Fruit fly (Drosophila melanogaster) whole organism, pupa: ENCODE results near the gene CG31221.
A peak's percentile ranks its signal among the peaks of the same experiment; 100 is the strongest.

Experiments used
- CG10348 ChIP-seq: fragments of 200-800 bp; sonication (Bioruptor generic); IDR thresholded peaks from 2 replicates; pipeline ENCODE4 v1.3.6; 2022; ENCODE audit warnings: missing biosample characterization, missing genetic modification characterization
- CG12605 ChIP-seq: fragments of 200-800 bp; sonication (Bioruptor generic); IDR thresholded peaks from 2 replicates; pipeline ENCODE4 v1.3.6; 2022; ENCODE audit warnings: missing biosample characterization, missing genetic modification characterization
- CG13204 ChIP-seq: fragments of 200-800 bp; sonication (Bioruptor generic); optimal IDR thresholded peaks from 2 replicates; lab custom pipeline; 2018; ENCODE audit warnings: missing biosample characterization, mild to moderate bottlenecking, missing genetic modification characterization, moderate library complexity
- CG14655 ChIP-seq: fragments of 200-800 bp; sonication (Bioruptor generic); optimal IDR thresholded peaks from 3 replicates; lab custom pipeline; 2017; ENCODE audit warnings: mild to moderate bottlenecking, missing biosample characterization, missing genetic modification reagents, missing genetic modification characterization
- CG15710 ChIP-seq: fragments of 200-800 bp; sonication (Bioruptor generic); optimal IDR thresholded peaks from 2 replicates; lab custom pipeline; 2018; ENCODE audit warnings: missing biosample characterization, mild to moderate bottlenecking, missing genetic modification characterization, moderate library complexity
- CG17806 ChIP-seq: fragments of 200-800 bp; sonication (Bioruptor generic); optimal IDR thresholded peaks from 2 replicates; lab custom pipeline; 2018; ENCODE audit warnings: missing biosample characterization, mild to moderate bottlenecking, missing genetic modification characterization, moderate library complexity
- CG32121 ChIP-seq: fragments of 200-800 bp; sonication (Bioruptor generic); IDR thresholded peaks from 2 replicates; pipeline ENCODE4 v1.3.6; 2022; ENCODE audit warnings: missing biosample characterization, missing genetic modification characterization
- CG34367 ChIP-seq: fragments of 200-800 bp; sonication (Bioruptor generic); optimal IDR thresholded peaks from 2 replicates; lab custom pipeline; 2018; ENCODE audit warnings: missing biosample characterization, mild to moderate bottlenecking, missing genetic modification characterization
- CG4496 ChIP-seq: fragments of 200-800 bp; sonication (Bioruptor generic); IDR thresholded peaks from 3 replicates; pipeline ENCODE4 v1.3.6; 2022; ENCODE audit warnings: missing biosample characterization, missing genetic modification characterization
- CG8159 ChIP-seq: fragments of 200-800 bp; sonication (Bioruptor generic); optimal IDR thresholded peaks from 3 replicates; lab custom pipeline; 2018; ENCODE audit warnings: missing biosample characterization, mild to moderate bottlenecking, missing genetic modification characterization, moderate library complexity
- CG8301 ChIP-seq: fragments of 200-800 bp; sonication (Bioruptor generic); optimal IDR thresholded peaks from 2 replicates; lab custom pipeline; 2018; ENCODE audit warnings: missing biosample characterization, mild to moderate bottlenecking, missing genetic modification characterization
- CG9948 ChIP-seq: fragments of 200-800 bp; sonication (Bioruptor generic); optimal IDR thresholded peaks from 2 replicates; lab custom pipeline; 2018; ENCODE audit warnings: missing biosample characterization, mild to moderate bottlenecking, missing genetic modification characterization, moderate library complexity
- D1 ChIP-seq: fragments of 200-800 bp; sonication (Bioruptor generic); optimal IDR thresholded peaks from 2 replicates; lab custom pipeline; 2018; ENCODE audit warnings: missing biosample characterization, mild to moderate bottlenecking, missing genetic modification characterization, moderate library complexity
- EcR ChIP-seq: fragments of 200-800 bp; sonication (Bioruptor generic); optimal IDR thresholded peaks from 3 replicates; lab custom pipeline; 2019; ENCODE audit warnings: missing biosample characterization, missing genetic modification characterization, mild to moderate bottlenecking, moderate library complexity, missing genetic modification reagents
- Ets98B ChIP-seq: fragments of 200-800 bp; sonication (Bioruptor generic); IDR thresholded peaks from 2 replicates; pipeline ENCODE4 v1.3.6; 2022; ENCODE audit warnings: missing biosample characterization, missing genetic modification characterization
- Pif1A ChIP-seq: fragments of 200-800 bp; sonication (Bioruptor generic); optimal IDR thresholded peaks from 3 replicates; lab custom pipeline; 2016; ENCODE audit warnings: missing biosample characterization, missing genetic modification characterization
- Pif1B ChIP-seq: fragments of 200-800 bp; sonication (Bioruptor generic); optimal IDR thresholded peaks from 3 replicates; lab custom pipeline; 2016; ENCODE audit warnings: missing biosample characterization, missing genetic modification characterization
- Snoo ChIP-seq: fragments of 200-800 bp; sonication (Bioruptor generic); optimal IDR thresholded peaks from 3 replicates; lab custom pipeline; 2017; ENCODE audit warnings: missing biosample characterization, mild to moderate bottlenecking, missing genetic modification characterization, inconsistent platforms
- fd96Ca ChIP-seq: fragments of 200-800 bp; sonication (Bioruptor generic); IDR thresholded peaks from 3 replicates; pipeline ENCODE4 v1.3.6; 2022; ENCODE audit warnings: missing biosample characterization, missing genetic modification characterization
- gl ChIP-seq: fragments of 200-800 bp; sonication (Bioruptor generic); optimal IDR thresholded peaks from 2 replicates; lab custom pipeline; 2018; ENCODE audit warnings: missing biosample characterization, mild to moderate bottlenecking, missing genetic modification characterization
- rn ChIP-seq: fragments of 200-800 bp; sonication (Bioruptor generic); IDR thresholded peaks from 2 replicates; pipeline ENCODE4 v1.3.6; 2022; ENCODE audit warnings: missing biosample characterization, missing genetic modification characterization

Gene CG31221

DNA sequence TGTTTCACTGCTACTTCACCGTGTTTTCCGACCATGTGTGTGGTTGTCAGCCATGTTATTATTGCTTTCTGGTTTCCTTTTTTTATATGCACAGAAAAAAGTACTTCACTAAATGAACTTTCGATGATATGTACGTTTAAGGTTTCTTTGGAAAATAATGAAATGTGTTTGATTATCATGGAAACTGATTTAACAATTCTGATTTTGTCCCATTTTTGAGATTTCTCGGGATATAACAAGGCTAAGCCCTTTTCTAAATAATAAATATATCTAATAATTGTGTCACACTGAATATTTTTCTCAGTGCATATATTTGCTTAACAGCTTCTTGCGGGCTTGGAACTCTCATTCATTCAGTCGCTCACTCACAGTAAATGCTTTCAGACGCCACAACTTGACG, 79.9 kb downstream of the CG31221 start:
- TF ChIP-seq CG14655 (GFP tag; lab: Kevin White, UChicago): peak; percentile 35
- peak; percentile 36 for TF ChIP-seq CG17806 (tag; lab: Kevin White, UChicago)
- peak; percentile 59 for TF ChIP-seq CG8159 (tag; lab: Kevin White, UChicago)
- TF ChIP-seq CG34367 (tag; lab: Kevin White, UChicago): peak; percentile 10
- TF ChIP-seq CG32121 (GFP tag; lab: Robert Waterston, UW): no peak
- peak; percentile 26 for TF ChIP-seq CG9948
- no peak for TF ChIP-seq Ets98B (GFP tag; lab: Robert Waterston, UW)
- TF ChIP-seq D1: no peak
- TF ChIP-seq CG15710 (tag; lab: Kevin White, UChicago): peak; percentile 30
- no peak for TF ChIP-seq gl (tag; lab: Kevin White, UChicago)
- TF ChIP-seq fd96Ca (GFP tag; lab: Robert Waterston, UW): no peak
- TF ChIP-seq Pif1A (GFP tag; lab: Kevin White, UChicago): no peak
- TF ChIP-seq Snoo (tag; lab: Kevin White, UChicago): no peak
- TF ChIP-seq CG12605: no peak
- no peak for TF ChIP-seq Pif1B (GFP tag; lab: Kevin White, UChicago)
- no peak for TF ChIP-seq CG4496 (GFP tag; lab: Robert Waterston, UW)
- no peak for TF ChIP-seq EcR (GFP tag; lab: Kevin White, UChicago)
- no peak for TF ChIP-seq rn (GFP tag; lab: Robert Waterston, UW)
- TF ChIP-seq CG10348 (GFP tag; lab: Robert Waterston, UW): no peak
- no peak for TF ChIP-seq CG8301
- no peak for TF ChIP-seq CG13204 (GFP tag; lab: Kevin White, UChicago)

DNA sequence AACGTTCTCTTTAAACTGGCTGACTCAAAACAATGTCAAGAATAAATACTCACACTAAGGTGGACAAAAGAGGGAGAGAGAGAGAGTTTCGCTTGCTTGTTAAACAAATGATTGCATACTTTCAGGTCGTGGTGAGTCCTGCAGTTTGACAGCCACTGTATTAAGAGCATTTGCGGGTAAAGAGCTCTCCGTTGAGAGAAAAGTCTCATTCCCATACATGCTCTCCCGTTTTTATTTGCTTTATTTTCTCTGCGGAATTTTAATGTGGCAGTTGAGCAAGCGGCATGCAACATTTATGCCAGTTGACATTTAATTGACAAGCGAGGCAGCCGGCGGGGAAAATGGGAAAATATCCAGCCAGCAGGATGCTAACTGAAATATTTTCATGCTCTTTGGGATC, 82.7 kb downstream of the CG31221 start:
- TF ChIP-seq CG34367 (tag; lab: Kevin White, UChicago): no peak
- no peak for TF ChIP-seq D1
- no peak for TF ChIP-seq Pif1B (GFP tag; lab: Kevin White, UChicago)
- TF ChIP-seq CG10348 (GFP tag; lab: Robert Waterston, UW): no peak
- no peak for TF ChIP-seq CG9948

DNA sequence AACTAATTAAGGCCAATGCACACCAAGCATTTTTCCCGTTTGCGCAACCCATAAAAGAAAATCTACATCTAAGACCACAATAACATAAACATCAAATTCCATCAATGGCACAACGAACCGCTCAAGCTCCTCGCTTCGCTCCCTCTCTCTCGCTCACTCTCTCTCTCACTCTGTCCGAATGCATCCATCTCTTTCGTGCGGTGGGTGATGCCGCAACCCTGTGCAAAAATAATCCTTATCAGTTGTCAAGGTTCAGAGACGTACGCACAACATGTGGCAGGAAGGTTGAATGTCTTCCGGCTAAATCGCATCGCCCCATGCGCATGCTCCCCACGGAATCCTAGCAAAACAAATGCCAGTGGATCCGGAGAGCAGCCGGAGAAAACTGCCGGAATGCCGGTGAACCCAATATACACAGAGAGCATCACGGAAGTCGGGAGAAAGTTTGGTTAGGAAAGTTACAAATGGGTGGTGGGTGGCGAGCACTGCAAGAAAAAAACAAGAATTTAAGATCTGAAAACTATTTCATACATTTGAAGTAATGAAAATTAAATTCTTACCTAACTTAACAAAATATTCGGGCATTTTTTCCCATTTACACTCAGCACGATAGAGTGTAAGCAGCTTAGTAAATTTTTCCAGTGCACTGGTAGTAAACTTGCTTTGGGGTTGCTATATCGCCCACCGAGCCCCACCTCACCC, 86.3 kb downstream of the CG31221 start:
- TF ChIP-seq EcR (GFP tag; lab: Kevin White, UChicago): no peak
- TF ChIP-seq Pif1B (GFP tag; lab: Kevin White, UChicago): peak; percentile 46
- TF ChIP-seq Snoo (tag; lab: Kevin White, UChicago): peak; percentile 80
- peak; percentile 80 for TF ChIP-seq CG14655 (GFP tag; lab: Kevin White, UChicago)
- TF ChIP-seq CG15710 (tag; lab: Kevin White, UChicago): peak; percentile 84
- peak; percentile 62 for TF ChIP-seq gl (tag; lab: Kevin White, UChicago)
- TF ChIP-seq CG13204 (GFP tag; lab: Kevin White, UChicago): peak; percentile 63
- peak; percentile 53 for TF ChIP-seq CG10348 (GFP tag; lab: Robert Waterston, UW)
- TF ChIP-seq CG8301: peak; percentile 81
- peak; percentile 88 for TF ChIP-seq CG32121 (GFP tag; lab: Robert Waterston, UW)
- TF ChIP-seq fd96Ca (GFP tag; lab: Robert Waterston, UW): peak; percentile 88
- TF ChIP-seq D1: no peak
- TF ChIP-seq CG8159 (tag; lab: Kevin White, UChicago): peak; percentile 87
- TF ChIP-seq rn (GFP tag; lab: Robert Waterston, UW): peak; percentile 33; the same call in 1 of the 2 replicates
- peak; percentile 76 for TF ChIP-seq CG17806 (tag; lab: Kevin White, UChicago)
- peak; percentile 66 for TF ChIP-seq Pif1A (GFP tag; lab: Kevin White, UChicago)
- TF ChIP-seq Ets98B (GFP tag; lab: Robert Waterston, UW): peak; percentile 88
- TF ChIP-seq CG9948: peak; percentile 79
- TF ChIP-seq CG12605: peak; percentile 61
- peak; percentile 78 for TF ChIP-seq CG34367 (tag; lab: Kevin White, UChicago)
- peak; percentile 91 for TF ChIP-seq CG4496 (GFP tag; lab: Robert Waterston, UW)

DNA sequence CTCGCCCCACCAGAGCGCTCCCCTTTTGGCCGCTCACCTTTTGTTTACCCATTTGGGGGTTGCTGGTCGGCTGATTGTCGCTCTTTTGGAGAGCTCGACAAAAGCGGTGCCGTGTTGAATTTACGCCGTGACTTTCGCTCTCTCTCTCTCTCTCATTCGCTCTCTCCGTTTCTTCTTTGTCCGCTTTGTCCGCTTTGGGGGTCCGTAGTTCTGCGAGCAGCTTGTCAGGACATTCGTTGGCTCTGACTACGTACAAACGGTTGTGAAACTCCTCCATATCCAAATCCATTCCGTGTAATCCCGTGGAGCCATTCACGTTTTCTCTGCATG, 86.8 kb downstream of the CG31221 start:
- TF ChIP-seq Pif1A (GFP tag; lab: Kevin White, UChicago) (no peak), CG8301 (no peak), D1 (no peak), CG10348 (GFP tag; lab: Robert Waterston, UW) (no peak), CG14655 (GFP tag; lab: Kevin White, UChicago) (no peak), Pif1B (GFP tag; lab: Kevin White, UChicago) (no peak), CG4496 (GFP tag; lab: Robert Waterston, UW) (no peak), CG34367 (tag; lab: Kevin White, UChicago) (no peak), CG9948 (no peak), CG32121 (GFP tag; lab: Robert Waterston, UW) (no peak), EcR (GFP tag; lab: Kevin White, UChicago) (no peak), gl (tag; lab: Kevin White, UChicago) (no peak), fd96Ca (GFP tag; lab: Robert Waterston, UW) (no peak), rn (GFP tag; lab: Robert Waterston, UW) (no peak)

DNA sequence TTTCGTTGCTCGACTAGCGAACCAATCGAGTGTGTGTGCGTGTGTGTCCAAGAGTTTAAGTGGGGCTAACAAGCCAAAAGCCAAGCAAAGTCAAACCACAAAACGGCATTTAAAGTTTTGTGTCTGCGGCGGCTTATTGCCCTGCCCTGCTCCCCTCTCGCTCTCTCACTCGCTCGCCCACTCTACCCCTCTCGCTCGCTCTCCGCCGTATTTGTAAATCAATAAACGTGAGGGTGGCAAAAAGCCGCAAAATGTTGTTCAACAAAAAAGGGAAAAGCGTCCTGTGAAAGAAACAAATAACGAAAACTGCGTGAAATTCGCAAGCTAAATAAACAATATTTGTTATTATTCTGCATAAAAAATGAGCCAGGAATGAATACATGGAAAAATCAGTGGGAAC, 87.3 kb downstream of the CG31221 start:
- TF ChIP-seq rn (GFP tag; lab: Robert Waterston, UW) (no peak), Pif1B (GFP tag; lab: Kevin White, UChicago) (no peak), Ets98B (GFP tag; lab: Robert Waterston, UW) (no peak), gl (tag; lab: Kevin White, UChicago) (no peak), Snoo (tag; lab: Kevin White, UChicago) (no peak), D1 (no peak), CG15710 (tag; lab: Kevin White, UChicago) (no peak), CG4496 (GFP tag; lab: Robert Waterston, UW) (no peak), CG13204 (GFP tag; lab: Kevin White, UChicago) (no peak), Pif1A (GFP tag; lab: Kevin White, UChicago) (no peak), CG34367 (tag; lab: Kevin White, UChicago) (no peak), CG17806 (tag; lab: Kevin White, UChicago) (no peak), CG9948 (no peak), CG8159 (tag; lab: Kevin White, UChicago) (no peak), CG10348 (GFP tag; lab: Robert Waterston, UW) (no peak)
